Worm (Caenorhabditis elegans) whole organism, mixed stage, embryonic: ENCODE results near the gene spp-16.

Source experiments
- ceh-39 ChIP-seq: fragments of 150-350 bp; optimal IDR thresholded peaks from 2 replicates; lab custom pipeline; 2014; ENCODE audit warnings: missing biosample characterization, missing genetic modification characterization
- ceh-83 ChIP-seq: fragments of 200-800 bp; sonication (Bioruptor generic); optimal IDR thresholded peaks from 2 replicates; lab custom pipeline; 2018; ENCODE audit warnings: mild to moderate bottlenecking, missing genetic modification characterization, missing compliant biosample characterization
- elt-1 ChIP-seq: sonication (generic microtip); optimal IDR thresholded peaks from 2 replicates; lab custom pipeline; 2017; ENCODE audit warnings: missing genetic modification characterization, mild to moderate bottlenecking, missing compliant biosample characterization, antibody characterized with exemption, moderate library complexity, borderline replicate concordance; ENCODE audit not compliant: insufficient read depth
- elt-3 ChIP-seq: fragments of 150-350 bp; optimal IDR thresholded peaks from 2 replicates; lab custom pipeline; 2014; ENCODE audit warnings: missing biosample characterization, missing genetic modification characterization
- lin-32 ChIP-seq: fragments of 200-800 bp; sonication (Bioruptor generic); optimal IDR thresholded peaks from 2 replicates; lab custom pipeline; 2018; ENCODE audit warnings: mild to moderate bottlenecking, missing genetic modification characterization, missing compliant biosample characterization
- nhr-237 ChIP-seq: fragments of 150-350 bp; optimal IDR thresholded peaks from 2 replicates; lab custom pipeline; 2014; ENCODE audit warnings: missing biosample characterization, missing genetic modification characterization
- nhr-28 ChIP-seq: fragments of 150-350 bp; optimal IDR thresholded peaks from 2 replicates; lab custom pipeline; 2014; ENCODE audit warnings: missing biosample characterization, missing genetic modification characterization
- nhr-76 ChIP-seq: sonication (generic microtip); optimal IDR thresholded peaks from 2 replicates; lab custom pipeline; 2017; ENCODE audit warnings: missing biosample characterization, missing genetic modification characterization
- sem-2 ChIP-seq: fragments of 200-800 bp; sonication (Bioruptor generic); optimal IDR thresholded peaks from 2 replicates; lab custom pipeline; 2018; ENCODE audit warnings: mild to moderate bottlenecking, missing genetic modification characterization, missing compliant biosample characterization
- snpc-4 ChIP-seq: fragments of 150-350 bp; optimal IDR thresholded peaks from 2 replicates; lab custom pipeline; 2014; ENCODE audit warnings: missing biosample characterization, missing genetic modification characterization
- ztf-11 ChIP-seq: fragments of 150-350 bp; optimal IDR thresholded peaks from 2 replicates; lab custom pipeline; 2014; ENCODE audit warnings: missing biosample characterization, missing genetic modification characterization

DNA sequence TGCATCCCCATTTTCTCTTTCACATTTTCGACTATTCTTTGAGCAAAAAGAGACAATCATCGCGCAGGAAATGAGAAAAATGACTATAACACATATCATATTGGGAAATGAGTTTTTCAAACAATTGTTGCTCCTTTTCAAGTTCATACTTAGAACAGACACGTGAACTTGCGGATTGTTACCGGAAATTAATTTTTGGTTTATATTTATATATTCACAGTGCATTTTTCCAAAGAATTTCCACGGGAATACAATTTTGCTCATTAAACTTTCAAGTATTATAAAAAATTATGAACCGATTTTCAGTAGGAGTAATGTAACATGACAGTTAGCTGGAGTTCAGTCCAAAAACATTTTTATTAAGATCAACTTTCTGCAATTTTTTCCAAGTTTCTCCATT lies 22.1 kb upstream of the spp-16 start, which contains the start of gene F58B4.7:
- TF ChIP-seq ceh-83 (GFP tag; lab: Kevin White, UChicago) (no peak), elt-3 (no peak), snpc-4 (tag; lab: Kevin White, UChicago) (no peak), nhr-28 (tag; lab: Kevin White, UChicago) (no peak), nhr-76 (no peak), sem-2 (GFP tag; lab: Kevin White, UChicago) (no peak), ceh-39 (tag; lab: Kevin White, UChicago) (no peak), ztf-11 (tag; lab: Kevin White, UChicago) (no peak), elt-1 (no peak), nhr-237 (tag; lab: Kevin White, UChicago) (no peak), lin-32 (GFP tag; lab: Kevin White, UChicago) (no peak)
